Worm (Caenorhabditis elegans): ENCODE measurements around the gene C06B3.6.

Gene C06B3.6

DNA sequence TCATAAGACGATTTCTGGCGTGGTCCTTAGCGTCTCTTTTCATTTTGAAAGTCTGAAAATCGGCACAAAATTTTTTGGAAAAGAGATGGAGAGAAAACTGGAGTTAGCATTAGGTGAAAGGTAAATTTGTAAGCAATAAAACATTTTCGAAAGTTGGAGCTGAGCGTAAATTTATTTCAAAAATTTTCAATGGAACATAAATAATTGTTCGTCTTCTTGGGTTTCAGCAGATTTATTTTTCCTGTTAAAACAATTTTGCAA, at the start of gene C06B3.6:
TSS of gene C06B3.6 (minus strand) at position 52 of the 261 bp plus-strand sequence.
- no peak for TF ChIP-seq W03F9.2 (tag; optimal IDR thresholded peaks at IDR 0.05)
- TF ChIP-seq dao-5 (tag; optimal IDR thresholded peaks at IDR 0.05) = no peak
- no peak for TF ChIP-seq him-1 (tag; optimal IDR thresholded peaks at IDR 0.05)

DNA sequence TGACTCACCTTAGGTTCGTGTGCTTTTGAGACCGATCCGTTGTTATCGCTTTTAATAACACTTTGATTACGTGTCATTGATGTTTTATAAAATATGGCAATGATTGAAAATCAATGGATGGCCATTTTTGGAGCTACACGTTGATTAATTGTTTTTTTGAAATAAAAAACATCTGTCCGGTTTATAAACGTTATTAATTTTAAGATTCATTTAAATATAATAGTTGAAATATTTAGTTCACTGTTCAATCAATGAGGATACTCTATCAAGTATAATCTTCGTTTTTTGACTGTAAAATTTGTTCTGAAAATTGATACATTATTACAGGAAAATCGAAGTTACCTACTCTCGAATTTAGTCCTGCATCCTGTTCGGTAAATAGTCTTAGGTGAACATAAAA, 49.5 kb upstream of the C06B3.6 start, which contains the start of gene R10D12.10:
TSS of gene R10D12.10 (minus strand) at position 101 of the 400 bp plus-strand sequence.
- no peak for TF ChIP-seq dao-5 (tag; optimal IDR thresholded peaks at IDR 0.05)
- no peak for TF ChIP-seq him-1 (tag; optimal IDR thresholded peaks at IDR 0.05)
- no peak for TF ChIP-seq W03F9.2 (tag; optimal IDR thresholded peaks at IDR 0.05)

DNA sequence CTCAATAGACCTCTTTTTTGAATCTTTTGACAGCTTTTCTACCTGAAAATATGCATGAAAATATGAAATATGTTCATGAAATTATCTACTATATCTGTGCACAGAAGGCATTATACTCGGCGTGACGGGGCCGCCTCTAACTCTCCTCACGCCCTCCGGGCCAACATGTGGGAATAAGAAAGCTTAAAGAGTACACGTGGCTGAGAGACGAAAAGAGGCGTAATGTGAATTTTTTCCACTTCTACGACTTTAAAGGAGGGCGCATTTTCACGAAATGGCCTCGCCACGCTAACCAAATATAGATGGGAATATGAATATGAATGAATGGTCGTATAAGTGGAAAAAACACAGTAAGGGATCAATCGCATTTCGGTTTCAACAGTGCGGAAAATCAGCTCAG, 48.9 kb upstream of the C06B3.6 start:
- TF ChIP-seq W03F9.2 (tag; optimal IDR thresholded peaks at IDR 0.05) (no peak), dao-5 (tag; optimal IDR thresholded peaks at IDR 0.05) (no peak), him-1 (tag; optimal IDR thresholded peaks at IDR 0.05) (no peak)

DNA sequence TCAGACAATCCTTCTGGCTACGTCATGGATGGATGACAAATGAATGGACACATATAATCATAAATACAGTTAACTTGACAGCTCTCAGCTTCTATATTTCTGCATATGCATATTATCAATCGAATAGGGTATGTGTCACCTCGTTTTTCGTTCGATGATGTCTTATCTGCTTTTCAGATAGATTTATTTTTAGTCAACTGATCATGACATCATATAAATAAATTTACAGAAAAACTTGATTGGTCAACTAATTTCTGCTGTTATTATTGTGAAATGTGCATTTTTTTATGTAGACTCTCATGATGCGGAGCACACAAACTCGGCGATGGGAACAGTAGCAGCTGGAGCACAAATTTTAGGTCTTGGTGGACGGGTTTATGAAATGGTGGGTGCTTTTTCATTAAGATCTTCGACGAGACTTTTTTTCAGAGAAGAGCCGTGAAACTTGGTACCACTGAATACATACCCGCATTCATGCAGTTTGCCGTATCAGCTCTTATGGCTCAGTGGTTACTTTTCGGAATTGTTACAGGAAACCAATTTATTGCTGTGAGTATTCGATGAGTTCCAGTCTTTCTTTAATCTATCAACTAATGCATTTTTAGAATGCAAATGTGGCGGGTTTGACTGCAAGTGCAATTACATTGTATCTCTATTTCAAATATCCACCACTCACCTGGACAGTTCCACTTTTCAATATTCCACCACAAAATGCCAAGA, 46.8 kb upstream of the C06B3.6 start:
- TF ChIP-seq W03F9.2 (tag; optimal IDR thresholded peaks at IDR 0.05) (no peak), dao-5 (tag; optimal IDR thresholded peaks at IDR 0.05) (no peak)

DNA sequence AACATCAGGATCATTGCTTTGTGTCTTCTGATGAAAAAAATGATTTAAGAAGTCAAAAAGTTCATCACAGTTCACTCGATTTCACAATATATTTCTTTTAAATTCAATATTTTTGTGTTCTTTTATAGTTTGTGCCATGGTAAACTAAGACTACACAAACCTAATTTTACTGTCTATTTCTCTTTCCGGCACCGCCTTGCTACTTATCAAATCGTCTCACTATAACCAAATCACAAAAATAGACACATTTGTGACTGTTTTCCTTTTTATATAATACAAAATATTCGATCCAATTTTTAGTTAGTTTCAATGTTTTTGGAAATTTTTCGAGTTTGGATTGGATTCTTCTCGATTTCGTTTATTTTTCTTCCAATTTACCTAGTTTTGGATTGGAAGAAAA, 45.3 kb upstream of the C06B3.6 start, which contains the start of gene swt-6:
TSS of gene swt-6 (plus strand) at position 301 of the 400 bp plus-strand sequence.
- TF ChIP-seq dao-5 (tag; optimal IDR thresholded peaks at IDR 0.05) = no peak
- TF ChIP-seq W03F9.2 (tag; optimal IDR thresholded peaks at IDR 0.05) = no peak
- TF ChIP-seq him-1 (tag; optimal IDR thresholded peaks at IDR 0.05) = no peak

DNA sequence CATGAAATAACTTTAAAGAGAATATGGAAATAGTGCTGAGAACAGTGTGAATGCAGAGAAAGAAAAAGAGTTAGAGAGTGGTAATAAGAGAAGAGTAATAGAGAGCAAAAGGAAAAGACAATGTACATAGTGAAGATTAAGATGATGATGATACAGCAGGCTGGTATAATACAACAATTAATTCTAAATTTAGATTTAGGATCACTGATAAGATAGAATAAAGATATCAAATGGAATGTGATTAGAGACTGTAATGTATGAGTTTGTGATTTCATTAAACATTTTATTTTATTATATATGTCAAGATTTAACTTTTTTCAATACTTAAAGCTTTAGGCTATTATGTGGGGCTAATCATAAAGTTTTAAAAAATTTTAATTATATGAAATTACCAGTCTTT, 44.4 kb upstream of the C06B3.6 start, which contains the start of gene R10D12.8:
TSS of gene R10D12.8 (minus strand) at position 101 of the 400 bp plus-strand sequence.
- no peak for TF ChIP-seq W03F9.2 (tag; optimal IDR thresholded peaks at IDR 0.05)
- no peak for TF ChIP-seq dao-5 (tag; optimal IDR thresholded peaks at IDR 0.05)
- TF ChIP-seq him-1 (tag; optimal IDR thresholded peaks at IDR 0.05) = no peak

DNA sequence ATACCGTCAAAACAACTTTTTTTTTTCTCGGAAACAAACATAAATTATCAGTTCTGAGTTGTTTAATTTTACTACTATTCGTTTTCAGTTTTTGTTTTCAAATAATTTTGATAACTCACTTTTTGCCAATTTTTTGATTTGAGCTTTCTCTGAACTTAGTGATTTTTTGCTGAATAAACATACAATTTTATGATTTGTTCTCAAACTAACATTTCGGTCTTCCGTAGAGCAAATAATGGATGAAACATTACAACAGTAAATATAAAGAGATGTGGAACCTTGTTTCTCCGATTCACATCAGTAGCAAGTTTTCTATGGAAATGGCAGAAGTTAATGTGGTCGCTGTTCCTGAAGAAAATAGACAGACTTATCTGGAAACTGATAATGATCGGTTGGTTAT, 41.0 kb upstream of the C06B3.6 start, which contains the start of gene R10D12.7:
TSS of gene R10D12.7 (plus strand) at position 301 of the 400 bp plus-strand sequence.
- TF ChIP-seq W03F9.2 (tag; optimal IDR thresholded peaks at IDR 0.05) (no peak), dao-5 (tag; optimal IDR thresholded peaks at IDR 0.05) (no peak), him-1 (tag; optimal IDR thresholded peaks at IDR 0.05) (no peak)

DNA sequence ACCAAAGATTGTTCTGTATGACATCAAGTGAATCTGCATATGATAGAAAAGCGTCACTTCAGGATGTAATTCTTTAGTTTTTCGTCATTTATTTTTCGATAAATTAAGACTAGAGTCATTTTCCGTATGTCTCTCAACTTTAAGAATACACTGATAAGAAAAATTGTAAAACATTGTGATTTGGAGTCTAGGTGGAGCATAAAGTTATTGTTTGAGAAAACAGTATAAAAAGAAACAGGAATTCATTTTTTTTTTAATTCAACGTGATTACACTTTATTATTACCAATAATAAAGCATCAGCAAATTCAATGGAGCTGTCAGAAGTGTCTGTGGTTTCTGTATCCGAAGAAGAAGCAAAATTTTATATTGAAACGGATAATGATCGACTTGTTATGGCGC, 40.2 kb upstream of the C06B3.6 start, which contains the start of gene R10D12.6:
TSS of gene R10D12.6 (plus strand) at position 301 of the 400 bp plus-strand sequence.
- no peak for TF ChIP-seq W03F9.2 (tag; optimal IDR thresholded peaks at IDR 0.05)
- TF ChIP-seq him-1 (tag; optimal IDR thresholded peaks at IDR 0.05) = no peak
- TF ChIP-seq dao-5 (tag; optimal IDR thresholded peaks at IDR 0.05) = no peak

DNA sequence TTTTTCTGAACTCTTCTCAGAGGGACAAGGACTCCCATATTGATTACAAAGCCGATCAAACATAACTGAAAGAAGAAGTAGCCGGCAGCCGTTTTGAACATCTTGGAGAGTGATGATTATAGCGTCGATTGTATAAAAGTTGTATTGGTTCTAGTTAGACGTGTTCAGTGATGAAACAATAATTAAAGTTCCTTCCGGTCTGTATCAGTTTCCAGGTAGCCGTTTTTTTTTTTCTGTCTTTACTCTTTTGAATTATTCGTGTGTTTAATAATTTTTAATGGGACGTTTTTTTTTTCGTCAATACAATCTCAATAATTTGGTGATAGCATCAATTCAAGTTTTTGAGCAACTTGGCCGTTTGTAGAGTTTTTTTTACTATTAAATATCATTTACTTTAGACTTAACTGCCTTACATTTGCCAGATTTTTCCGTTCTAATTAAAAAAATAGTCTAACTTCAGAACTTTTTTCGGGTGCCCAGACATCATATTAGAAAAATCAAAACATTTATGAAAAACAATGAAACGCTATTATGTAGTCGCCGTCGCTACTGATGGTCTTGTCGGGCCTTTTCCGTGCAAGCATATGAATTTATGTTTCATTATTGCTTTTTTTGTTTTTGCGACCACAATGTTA, 37.7 kb upstream of the C06B3.6 start, which contains the start of the genes srx-10 and clec-226:
TSS of gene srx-10 (minus strand) at position 101 of the 635 bp plus-strand sequence.
TSS of gene clec-226 (plus strand) at position 585 of the 635 bp plus-strand sequence.
- TF ChIP-seq him-1 (tag; optimal IDR thresholded peaks at IDR 0.05) = no peak
- TF ChIP-seq dao-5 (tag; optimal IDR thresholded peaks at IDR 0.05) = no peak
- TF ChIP-seq W03F9.2 (tag; optimal IDR thresholded peaks at IDR 0.05) = no peak

DNA sequence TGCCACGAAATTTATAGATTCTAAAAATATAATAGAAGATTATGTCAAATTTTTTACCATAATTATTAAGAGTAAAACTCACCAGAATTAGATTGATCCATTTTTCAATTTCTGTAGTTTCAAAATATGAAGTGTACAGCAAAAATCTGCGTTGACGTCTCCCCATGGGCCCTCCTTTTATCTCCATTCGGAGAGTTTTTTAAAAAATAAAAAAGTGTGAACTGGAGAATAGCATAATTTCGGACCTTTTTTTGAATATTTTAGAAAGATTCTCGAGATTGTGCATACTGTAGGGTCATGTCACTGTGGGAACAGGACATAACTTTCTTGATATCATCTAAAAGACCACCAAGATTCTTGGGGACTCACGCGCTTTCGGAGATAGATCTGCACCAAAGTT, 33.3 kb upstream of the C06B3.6 start, which contains the start of gene dpr-1:
TSS of gene dpr-1 (minus strand) at position 101 of the 400 bp plus-strand sequence.
- no peak for TF ChIP-seq him-1 (tag; optimal IDR thresholded peaks at IDR 0.05)
- no peak for TF ChIP-seq dao-5 (tag; optimal IDR thresholded peaks at IDR 0.05)
- TF ChIP-seq W03F9.2 (tag; optimal IDR thresholded peaks at IDR 0.05) = no peak

DNA sequence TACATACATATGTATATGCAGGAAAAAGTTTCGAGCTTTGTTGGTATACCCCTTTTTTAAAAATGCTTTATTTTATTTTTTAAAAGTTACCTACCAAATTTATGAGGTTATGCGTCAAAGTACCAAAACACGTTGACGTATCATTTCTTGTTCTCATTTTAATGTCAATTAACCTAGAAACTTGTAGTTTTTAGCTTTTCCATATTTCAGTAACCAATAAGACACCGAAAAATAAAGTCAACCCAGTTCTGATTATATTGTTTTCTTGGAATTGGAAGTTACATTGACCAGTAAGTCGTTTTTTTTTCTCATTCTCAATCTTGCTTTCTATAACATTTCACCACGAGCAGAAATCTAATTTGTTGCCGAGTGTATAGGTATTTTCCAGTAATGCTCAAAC, 28.1 kb upstream of the C06B3.6 start, which contains the start of gene srw-145:
TSS of gene srw-145 (plus strand) at position 301 of the 400 bp plus-strand sequence.
- no peak for TF ChIP-seq him-1 (tag; optimal IDR thresholded peaks at IDR 0.05)
- TF ChIP-seq W03F9.2 (tag; optimal IDR thresholded peaks at IDR 0.05) = no peak
- no peak for TF ChIP-seq dao-5 (tag; optimal IDR thresholded peaks at IDR 0.05)

DNA sequence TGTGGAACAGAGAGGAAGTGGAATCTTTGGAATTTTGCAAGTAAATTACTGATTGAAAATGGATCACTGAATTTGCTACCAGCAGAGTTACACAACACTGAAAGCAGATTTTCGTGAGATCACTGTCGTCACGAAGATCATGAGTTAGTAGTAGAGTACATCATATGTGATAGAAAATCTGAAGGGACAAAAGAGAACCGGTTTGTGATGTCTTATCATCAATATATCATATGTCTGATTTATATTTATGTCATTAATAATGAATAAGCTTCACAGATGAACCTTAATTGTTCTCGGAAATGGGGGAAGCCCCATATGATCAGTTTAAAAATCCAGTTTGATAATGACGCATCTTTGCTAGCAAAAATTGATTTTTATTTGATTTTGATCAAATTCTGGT, 27.3 kb upstream of the C06B3.6 start:
- TF ChIP-seq dao-5 (tag; optimal IDR thresholded peaks at IDR 0.05) (no peak), W03F9.2 (tag; optimal IDR thresholded peaks at IDR 0.05) (no peak), him-1 (tag; optimal IDR thresholded peaks at IDR 0.05) (no peak)

DNA sequence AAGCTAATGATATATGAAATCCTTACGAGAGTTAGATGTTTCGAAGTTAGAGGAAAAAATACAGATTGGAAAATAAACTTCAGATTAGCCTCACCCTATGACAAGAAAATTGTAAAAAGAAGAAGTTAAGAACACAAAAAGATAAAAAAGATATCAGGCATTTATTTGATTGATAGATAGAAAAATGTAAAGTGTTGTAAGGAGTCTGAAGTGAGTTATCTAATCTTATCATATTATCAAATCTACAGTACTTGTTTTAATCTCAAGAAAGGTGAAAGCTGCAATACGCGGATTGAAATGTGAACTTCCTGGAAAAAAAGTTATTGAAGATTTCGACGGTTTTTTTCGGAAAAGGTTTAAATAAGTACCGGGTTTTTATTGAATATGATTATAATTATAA, 26.7 kb upstream of the C06B3.6 start:
- TF ChIP-seq him-1 (tag; optimal IDR thresholded peaks at IDR 0.05) (no peak), W03F9.2 (tag; optimal IDR thresholded peaks at IDR 0.05) (no peak), dao-5 (tag; optimal IDR thresholded peaks at IDR 0.05) (no peak)

DNA sequence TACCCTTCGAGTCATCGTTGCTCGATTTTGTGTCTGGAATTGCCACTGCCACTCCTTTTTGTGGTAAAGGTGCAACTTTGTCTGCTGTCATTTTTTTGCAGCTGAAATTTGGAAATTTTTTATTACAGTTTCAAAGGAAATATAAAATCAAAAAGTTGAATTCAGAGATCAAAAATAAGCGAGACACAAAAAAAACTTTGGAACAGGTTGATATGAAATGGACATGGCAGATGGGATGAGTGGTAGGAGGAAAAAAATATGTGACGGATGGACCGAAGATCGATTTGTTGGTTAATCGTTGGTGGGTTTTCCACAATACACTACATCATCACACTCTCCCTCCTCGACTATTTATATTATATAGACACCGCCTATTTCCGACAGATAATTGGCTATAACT, 25.8 kb upstream of the C06B3.6 start, which contains the start of gene R10D12.1:
TSS of gene R10D12.1 (minus strand) at position 101 of the 400 bp plus-strand sequence.
- TF ChIP-seq W03F9.2 (tag; optimal IDR thresholded peaks at IDR 0.05) = no peak
- no peak for TF ChIP-seq him-1 (tag; optimal IDR thresholded peaks at IDR 0.05)
- no peak for TF ChIP-seq dao-5 (tag; optimal IDR thresholded peaks at IDR 0.05)

Data from whole organism, L4/young adult.